Worm (Caenorhabditis elegans) whole organism, L4 larva: ENCODE measurements around the gene F57G4.1.

Experiments
- F37D6.2 ChIP-seq: sonication (generic microtip); optimal IDR thresholded peaks from 2 replicates; lab custom pipeline; 2016; ENCODE audit warnings: mild to moderate bottlenecking, missing genetic modification characterization, missing compliant biosample characterization
- T20F7.1 ChIP-seq: fragments of 200-800 bp; sonication (Bioruptor generic); optimal IDR thresholded peaks from 2 replicates; lab custom pipeline; 2018; ENCODE audit warnings: mild to moderate bottlenecking, missing genetic modification characterization, missing compliant biosample characterization
- Y48G9A.11 ChIP-seq: fragments of 200-800 bp; sonication (Bioruptor generic); IDR thresholded peaks from 2 replicates; pipeline ENCODE4 v1.3.6; 2022; ENCODE audit warnings: missing genetic modification reagents, missing genetic modification characterization, missing compliant biosample characterization
- ZK337.2 ChIP-seq: fragments of 200-800 bp; sonication (Bioruptor generic); IDR thresholded peaks from 2 replicates; pipeline ENCODE4 v1.3.6; 2022; ENCODE audit warnings: missing genetic modification reagents, missing genetic modification characterization, missing compliant biosample characterization
- ZK546.5 ChIP-seq, 2 experiments: sonication (generic microtip); optimal IDR thresholded peaks; 2 replicates each; lab custom pipeline; 2017; ENCODE audit warnings: missing biosample characterization in 2 of 2, missing genetic modification characterization in 2 of 2
- aha-1 ChIP-seq: fragments of 150-350 bp; peaks from one replicate; lab custom pipeline; 2014; ENCODE audit warnings: missing biosample characterization, missing genetic modification characterization
- attf-4 ChIP-seq: sonication (generic microtip); optimal IDR thresholded peaks from 3 replicates; lab custom pipeline; 2017; ENCODE audit warnings: missing biosample characterization, missing genetic modification characterization
- ceh-20 ChIP-seq: fragments of 200-800 bp; sonication (Bioruptor generic); IDR thresholded peaks from 2 replicates; pipeline ENCODE4 v1.3.6; 2022; ENCODE audit warnings: missing genetic modification reagents, missing genetic modification characterization, missing compliant biosample characterization
- ceh-32 ChIP-seq: sonication (generic microtip); optimal IDR thresholded peaks from 2 replicates; lab custom pipeline; 2016; ENCODE audit warnings: mild to moderate bottlenecking, missing genetic modification characterization, missing compliant biosample characterization; ENCODE audit not compliant: poor library complexity
- ceh-44 ChIP-seq: fragments of 200-800 bp; sonication (Bioruptor generic); IDR thresholded peaks from 2 replicates; pipeline ENCODE4 v1.3.6; 2022; ENCODE audit warnings: missing genetic modification reagents, missing genetic modification characterization, missing compliant biosample characterization
- ceh-82 ChIP-seq: sonication (generic microtip); optimal IDR thresholded peaks from 2 replicates; lab custom pipeline; 2017; ENCODE audit warnings: missing biosample characterization, missing genetic modification characterization
- cey-2 ChIP-seq: sonication (generic microtip); optimal IDR thresholded peaks from 3 replicates; lab custom pipeline; 2017; ENCODE audit warnings: missing genetic modification characterization, mild to moderate bottlenecking, missing compliant biosample characterization, antibody characterized with exemption, borderline replicate concordance; ENCODE audit not compliant: insufficient read depth
- ctbp-1 ChIP-seq: fragments of 200-800 bp; sonication (Bioruptor generic); IDR thresholded peaks from 2 replicates; pipeline ENCODE4 v1.3.6; 2022; ENCODE audit warnings: missing genetic modification reagents, missing genetic modification characterization, missing compliant biosample characterization
- daf-16 ChIP-seq, 3 experiments: sonication (generic microtip); optimal IDR thresholded peaks; 2 replicates each; lab custom pipeline; 2016 to 2017; ENCODE audit warnings: missing genetic modification characterization in 3 of 3, missing genetic modification reagents in 3 of 3, mild to moderate bottlenecking in 2 of 3, missing compliant biosample characterization in 2 of 3, missing biosample characterization in 1 of 3, moderate library complexity in 1 of 3
- dmd-6 ChIP-seq: fragments of 200-800 bp; sonication (Bioruptor generic); IDR thresholded peaks from 2 replicates; pipeline ENCODE4 v1.3.6; 2022; ENCODE audit warnings: missing genetic modification reagents, missing genetic modification characterization, missing compliant biosample characterization
- dpl-1 ChIP-seq: fragments of 150-350 bp; optimal IDR thresholded peaks from 2 replicates; lab custom pipeline; 2014; ENCODE audit warnings: missing biosample characterization, missing genetic modification reagents, missing genetic modification characterization
- egl-27 ChIP-seq: sonication (generic microtip); optimal IDR thresholded peaks from 3 replicates; lab custom pipeline; 2017; ENCODE audit warnings: missing biosample characterization, missing genetic modification reagents, missing genetic modification characterization
- fos-1 ChIP-seq: fragments of 150-350 bp; optimal IDR thresholded peaks from 2 replicates; lab custom pipeline; 2014; ENCODE audit warnings: missing biosample characterization, missing genetic modification characterization
- gei-8 ChIP-seq: fragments of 200-800 bp; sonication (Bioruptor generic); optimal IDR thresholded peaks from 2 replicates; lab custom pipeline; 2018; ENCODE audit warnings: mild to moderate bottlenecking, missing genetic modification characterization, missing compliant biosample characterization
- hif-1 ChIP-seq, 2 experiments: sonication (generic microtip); optimal IDR thresholded peaks; 2 replicates each; lab custom pipeline; 2016 to 2017; ENCODE audit warnings: missing compliant biosample characterization in 2 of 2, missing genetic modification characterization in 2 of 2, missing genetic modification reagents in 2 of 2, missing genotype in 2 of 2, mild to moderate bottlenecking in 1 of 2
- lin-13 ChIP-seq: fragments of 150-350 bp; optimal IDR thresholded peaks from 2 replicates; lab custom pipeline; 2014; ENCODE audit warnings: missing biosample characterization, missing genetic modification reagents, missing genetic modification characterization
- lin-29 ChIP-seq: fragments of 200-800 bp; sonication (Bioruptor generic); IDR thresholded peaks from 2 replicates; pipeline ENCODE4 v1.3.6; 2022; ENCODE audit warnings: missing genetic modification reagents, missing genetic modification characterization, missing compliant biosample characterization
- lir-3 ChIP-seq: sonication (generic microtip); optimal IDR thresholded peaks from 2 replicates; lab custom pipeline; 2016; ENCODE audit warnings: mild to moderate bottlenecking, missing genetic modification characterization, missing compliant biosample characterization
- lsy-2 ChIP-seq, 2 experiments: fragments of 150-350 bp in 1 of 2; sonication (generic microtip) in 1 of 2; optimal IDR thresholded peaks; 2 replicates each; lab custom pipeline; 2014 to 2017; ENCODE audit warnings: missing biosample characterization in 2 of 2, missing genetic modification characterization in 2 of 2
- madf-5 ChIP-seq, 2 experiments: fragments of 200-800 bp; sonication (Bioruptor generic); IDR thresholded peaks; 2 replicates each; pipeline ENCODE4 v1.3.6; 2022; ENCODE audit warnings: missing compliant biosample characterization in 2 of 2, missing genetic modification characterization in 2 of 2
- mdl-1 ChIP-seq, 2 experiments: fragments of 150-350 bp in 1 of 2; sonication (generic microtip) in 1 of 2; optimal IDR thresholded peaks; 2 replicates each; lab custom pipeline; 2014 to 2017; ENCODE audit warnings: missing biosample characterization in 2 of 2, missing genetic modification characterization in 2 of 2
- mep-1 ChIP-seq: fragments of 150-350 bp; sonication (generic microtip); optimal IDR thresholded peaks from 3 replicates; lab custom pipeline; 2014; ENCODE audit warnings: missing biosample characterization, missing genetic modification characterization
- mxl-2 ChIP-seq: fragments of 200-800 bp; sonication (Bioruptor generic); conservative IDR thresholded peaks from 2 replicates; pipeline ENCODE4 v1.3.6; 2022; ENCODE audit warnings: missing genetic modification reagents, missing genetic modification characterization, missing compliant biosample characterization
- nhr-111 ChIP-seq: fragments of 200-800 bp; sonication (Bioruptor generic); optimal IDR thresholded peaks from 2 replicates; lab custom pipeline; 2018; ENCODE audit warnings: mild to moderate bottlenecking, missing genetic modification characterization, missing compliant biosample characterization
- nhr-237 ChIP-seq: sonication (generic microtip); optimal IDR thresholded peaks from 2 replicates; lab custom pipeline; 2017; ENCODE audit warnings: missing biosample characterization, missing genetic modification characterization
- nhr-42 ChIP-seq: fragments of 200-800 bp; sonication (Bioruptor generic); IDR thresholded peaks from 2 replicates; pipeline ENCODE4 v1.3.6; 2022; ENCODE audit warnings: missing genetic modification characterization, missing compliant biosample characterization
- nhr-77 ChIP-seq: fragments of 150-350 bp; optimal IDR thresholded peaks from 2 replicates; lab custom pipeline; 2014; ENCODE audit warnings: missing biosample characterization, missing genetic modification characterization
- php-3 ChIP-seq: fragments of 200-800 bp; sonication (Bioruptor generic); IDR thresholded peaks from 2 replicates; pipeline ENCODE4 v1.3.6; 2022; ENCODE audit warnings: missing genetic modification reagents, missing genetic modification characterization, missing compliant biosample characterization
- rbr-2 ChIP-seq: sonication (generic microtip); optimal IDR thresholded peaks from 2 replicates; lab custom pipeline; 2016; ENCODE audit warnings: missing genotype, missing genetic modification characterization, missing compliant biosample characterization
- saeg-2 ChIP-seq: fragments of 200-800 bp; sonication (Bioruptor generic); IDR thresholded peaks from 2 replicates; pipeline ENCODE4 v1.3.6; 2022; ENCODE audit warnings: missing genetic modification reagents, missing genetic modification characterization, missing compliant biosample characterization
- skn-1 ChIP-seq: fragments of 150-350 bp; optimal IDR thresholded peaks from 2 replicates; lab custom pipeline; 2014; ENCODE audit warnings: missing biosample characterization, missing genetic modification characterization
- spr-1 ChIP-seq: sonication (generic microtip); optimal IDR thresholded peaks from 2 replicates; lab custom pipeline; 2016; ENCODE audit warnings: mild to moderate bottlenecking, missing genetic modification characterization, missing compliant biosample characterization
- spr-3 ChIP-seq: fragments of 200-800 bp; sonication (Bioruptor generic); optimal IDR thresholded peaks from 2 replicates; lab custom pipeline; 2018; ENCODE audit warnings: mild to moderate bottlenecking, missing genetic modification characterization, missing compliant biosample characterization
- tra-1 ChIP-seq: fragments of 200-800 bp; sonication (Bioruptor generic); IDR thresholded peaks from 2 replicates; pipeline ENCODE4 v1.3.6; 2022; ENCODE audit warnings: missing genetic modification reagents, missing genetic modification characterization, missing compliant biosample characterization
- unc-130 ChIP-seq: sonication (generic microtip); optimal IDR thresholded peaks from 2 replicates; lab custom pipeline; 2016; ENCODE audit warnings: missing genetic modification reagents, missing genetic modification characterization, missing compliant biosample characterization
- zip-11 ChIP-seq: fragments of 200-800 bp; sonication (Bioruptor generic); IDR thresholded peaks from 2 replicates; pipeline ENCODE4 v1.3.6; 2022; ENCODE audit warnings: missing genetic modification characterization, missing compliant biosample characterization
- ztf-7 ChIP-seq: fragments of 150-350 bp; optimal IDR thresholded peaks from 2 replicates; lab custom pipeline; 2014; ENCODE audit warnings: missing biosample characterization, missing genetic modification characterization

F57G4.1 gene

ce11 chrV:17628566-17628965 is 5.2 kb downstream of the F57G4.1 start, which contains the start of gene F57G4.10 (continued):
- TF ChIP-seq saeg-2 (GFP tag; lab: Robert Waterston, UW) (no peak), ZK546.5 (tag; optimal IDR thresholded peaks at IDR 0.05; lab: Kevin White, UChicago) (no peak), lir-3 (tag; lab: Kevin White, UChicago) (no peak), madf-5 (GFP tag; IDR thresholded peaks at IDR 0.05; lab: Robert Waterston, UW) (no peak)

ce11 chrV:17650427-17650826 is 27.1 kb downstream of the F57G4.1 start, which contains the start of gene fbxa-192:
Gene fbxa-192, minus strand, starts transcription at chrV:17650527.
- TF ChIP-seq egl-27 (tag; lab: Kevin White, UChicago) (no peak), Y48G9A.11 (GFP tag; lab: Robert Waterston, UW) (no peak)
- TF ChIP-seq, all 104 proteins: peak for 0

ce11 chrV:17655205-17655604 is 31.9 kb downstream of the F57G4.1 start:
- TF ChIP-seq ctbp-1 (GFP tag; lab: Robert Waterston, UW) = no peak
- no peak for TF ChIP-seq ceh-32
- TF ChIP-seq ceh-82 (tag; lab: Kevin White, UChicago) = no peak
- TF ChIP-seq nhr-111 (GFP tag; lab: Kevin White, UChicago) = no peak
- TF ChIP-seq fos-1 (tag; lab: Kevin White, UChicago) = no peak
- no peak for TF ChIP-seq spr-1
- no peak for TF ChIP-seq nhr-237 (tag; lab: Kevin White, UChicago)
- TF ChIP-seq lsy-2 (tag; optimal IDR thresholded peaks at IDR 0.05; lab: Kevin White, UChicago) = no peak

ce11 chrV:17658824-17659223 is 35.5 kb downstream of the F57G4.1 start:
- TF ChIP-seq F37D6.2 (tag; lab: Kevin White, UChicago) (no peak), ceh-20 (no peak), php-3 (GFP tag; lab: Robert Waterston, UW) (no peak), ztf-7 (tag; lab: Kevin White, UChicago) (no peak), skn-1 (tag; lab: Kevin White, UChicago) (no peak), spr-1 (no peak), egl-27 (tag; lab: Kevin White, UChicago) (no peak), lin-13 (GFP tag; lab: Kevin White, UChicago) (no peak), mdl-1 (tag; optimal IDR thresholded peaks at IDR 0.05; lab: Kevin White, UChicago) (no peak), dmd-6 (GFP tag; lab: Robert Waterston, UW) (no peak), nhr-42 (GFP tag; lab: Robert Waterston, UW) (no peak), lin-29 (GFP tag; lab: Robert Waterston, UW) (no peak), nhr-77 (tag; lab: Kevin White, UChicago) (no peak), dpl-1 (no peak), gei-8 (GFP tag; lab: Kevin White, UChicago) (no peak), ZK337.2 (no peak), lir-3 (tag; lab: Kevin White, UChicago) (no peak), tra-1 (GFP tag; lab: Robert Waterston, UW) (no peak), attf-4 (tag; lab: Kevin White, UChicago) (no peak)
- TF ChIP-seq, all 104 proteins: peak for 0

- TF ChIP-seq mxl-2 (GFP tag; lab: Robert Waterston, UW) = peak; percentile 87
- no peak for TF ChIP-seq Y48G9A.11 (GFP tag; lab: Robert Waterston, UW)
- no peak for TF ChIP-seq dpl-1
- no peak for TF ChIP-seq unc-130 (GFP tag; lab: Kevin White, UChicago)
- peak; percentile 85 for TF ChIP-seq php-3 (GFP tag; lab: Robert Waterston, UW)
- no peak for TF ChIP-seq ceh-32
- peak; percentile 16 for TF ChIP-seq lin-13 (GFP tag; lab: Kevin White, UChicago)
- TF ChIP-seq rbr-2 (tag; lab: Kevin White, UChicago) = no peak
- no peak for TF ChIP-seq spr-1
- TF ChIP-seq egl-27 (tag; lab: Kevin White, UChicago) = no peak
- no peak for TF ChIP-seq saeg-2 (GFP tag; lab: Robert Waterston, UW)
- peak in 1 of 2 experiments; percentile 64 for TF ChIP-seq daf-16 (GFP tag; optimal IDR thresholded peaks at IDR 0.05; lab: Kevin White, UChicago)
- TF ChIP-seq daf-16 (tag; optimal IDR thresholded peaks at IDR 0.05; lab: Kevin White, UChicago) = peak; percentile 96
- no peak for TF ChIP-seq attf-4 (tag; lab: Kevin White, UChicago)
- TF ChIP-seq aha-1 (tag; lab: Kevin White, UChicago) = peak; percentile 94
- peak; percentile 40 for TF ChIP-seq cey-2 (tag; lab: Kevin White, UChicago)
- no peak for TF ChIP-seq ceh-44 (GFP tag; lab: Robert Waterston, UW)
- peak; percentile 7 to 45 for TF ChIP-seq hif-1 (tag; optimal IDR thresholded peaks at IDR 0.05; lab: Kevin White, UChicago)
- TF ChIP-seq T20F7.1 (GFP tag; lab: Kevin White, UChicago) = no peak
- TF ChIP-seq spr-3 (GFP tag; lab: Kevin White, UChicago) = no peak
- TF ChIP-seq ctbp-1 (GFP tag; lab: Robert Waterston, UW) = no peak
- TF ChIP-seq mep-1 (tag; lab: Kevin White, UChicago) = peak; percentile 56
- no peak for TF ChIP-seq zip-11 (GFP tag; lab: Robert Waterston, UW)
Observed at ce11 chrV:17659228-17659627, 35.9 kb downstream of the F57G4.1 start, which contains the start of gene fbxa-108. Gene fbxa-108, minus strand, starts transcription at chrV:17659385.
